Fruit fly (Drosophila melanogaster) whole organism, embryonic: ENCODE measurements around the gene osp.

Experiments used
- CG10321 ChIP-seq: fragments of 200-800 bp; sonication (Bioruptor generic); IDR thresholded peaks from 2 replicates; pipeline ENCODE4 v1.3.6; 2022; ENCODE audit warnings: missing biosample characterization, missing genetic modification characterization
- CG12236 ChIP-seq: fragments of 200-800 bp; sonication (Bioruptor generic); optimal IDR thresholded peaks from 2 replicates; lab custom pipeline; 2016; ENCODE audit warnings: missing biosample characterization, missing genetic modification characterization
- CG13424 ChIP-seq: fragments of 200-800 bp; sonication (Bioruptor generic); optimal IDR thresholded peaks from 2 replicates; lab custom pipeline; 2019; ENCODE audit warnings: missing biosample characterization, mild to moderate bottlenecking, missing genetic modification characterization, moderate library complexity
- CG15011 ChIP-seq: fragments of 200-800 bp; sonication (Bioruptor generic); optimal IDR thresholded peaks from 3 replicates; lab custom pipeline; 2018; ENCODE audit warnings: missing biosample characterization, mild to moderate bottlenecking, missing genetic modification characterization
- Hr51 ChIP-seq, 2 experiments: fragments of 200-800 bp; sonication (Bioruptor generic); optimal IDR thresholded peaks; 2 replicates in 1 of 2; 3 replicates in 1 of 2; lab custom pipeline; 2016 to 2018; ENCODE audit warnings: missing biosample characterization in 2 of 2, missing genetic modification characterization in 2 of 2, mild to moderate bottlenecking in 1 of 2, moderate library complexity in 1 of 2
- Rfx ChIP-seq: fragments of 200-800 bp; sonication (Bioruptor generic); IDR thresholded peaks from 2 replicates; pipeline ENCODE4 v1.3.6; 2022; ENCODE audit warnings: missing biosample characterization, missing genetic modification characterization
- Sox102F ChIP-seq: fragments of 200-800 bp; sonication (Bioruptor generic); optimal IDR thresholded peaks from 2 replicates; lab custom pipeline; 2018; ENCODE audit warnings: missing biosample characterization, mild to moderate bottlenecking, missing genetic modification characterization, moderate library complexity
- Tbp ChIP-seq: fragments of >200 bp; optimal IDR thresholded peaks from 2 replicates; lab custom pipeline; 2018; ENCODE audit warnings: missing biosample characterization, missing genetic modification characterization
- Trl ChIP-seq, 3 experiments: fragments of >200 bp in 2 of 3; fragments of 200-800 bp in 1 of 3; sonication (Bioruptor generic) in 1 of 3; optimal IDR thresholded peaks; 2 replicates in 1 of 3; 3 replicates in 2 of 3; lab custom pipeline; 2016 to 2017; ENCODE audit warnings: missing biosample characterization in 1 of 3, missing genetic modification characterization in 1 of 3
- dati ChIP-seq: fragments of 200-800 bp; sonication (Bioruptor generic); IDR thresholded peaks from 2 replicates; pipeline ENCODE4 v1.3.6; 2022; ENCODE audit warnings: missing biosample characterization, missing genetic modification characterization
- esg ChIP-seq: fragments of 200-800 bp; sonication (Bioruptor generic); conservative IDR thresholded peaks from 2 replicates; pipeline ENCODE4 v1.3.6; 2022; ENCODE audit warnings: missing biosample characterization, missing genetic modification characterization
- otp ChIP-seq: fragments of 200-800 bp; sonication (Bioruptor generic); IDR thresholded peaks from 3 replicates; pipeline ENCODE4, ENCODE4 v1.3.6; 2022; ENCODE audit warnings: missing biosample characterization, missing genetic modification characterization
- sqz ChIP-seq: fragments of 200-800 bp; sonication (Bioruptor generic); optimal IDR thresholded peaks from 3 replicates; lab custom pipeline; 2018; ENCODE audit warnings: missing biosample characterization, mild to moderate bottlenecking, missing genetic modification characterization
- zen ChIP-seq: fragments of 200-800 bp; sonication (Bioruptor generic); optimal IDR thresholded peaks from 3 replicates; lab custom pipeline; 2018; ENCODE audit warnings: missing biosample characterization, mild to moderate bottlenecking, missing genetic modification characterization, moderate library complexity

dm6 chr2L:14557743-14558142 is 131.4 kb downstream of the osp start:
- TF ChIP-seq Hr51 (GFP tag; optimal IDR thresholded peaks at IDR 0.05; lab: Kevin White, UChicago) (no peak), sqz (GFP tag; lab: Kevin White, UChicago) (no peak), CG15011 (GFP tag; lab: Kevin White, UChicago) (no peak), CG12236 (GFP tag; lab: Kevin White, UChicago) (no peak), Trl (optimal IDR thresholded peaks at IDR 0.05; lab: Kevin White, UChicago) (no peak), Trl (GFP tag; optimal IDR thresholded peaks at IDR 0.05; lab: Kevin White, UChicago) (no peak), esg (GFP tag; lab: Robert Waterston, UW) (no peak), dati (GFP tag; lab: Robert Waterston, UW) (no peak), Sox102F (GFP tag; lab: Kevin White, UChicago) (no peak), Rfx (GFP tag; lab: Robert Waterston, UW) (no peak), otp (GFP tag; lab: Robert Waterston, UW) (no peak), Tbp (GFP tag; lab: Kevin White, UChicago) (no peak), zen (peak; percentile 84), CG10321 (GFP tag; lab: Robert Waterston, UW) (no peak), CG13424 (tag; lab: Kevin White, UChicago) (no peak)
